Worm (Caenorhabditis elegans) whole organism, early embryonic: ENCODE measurements around the gene frm-8.

Source experiments
- B0310.2 ChIP-seq: sonication (generic microtip); optimal IDR thresholded peaks from 2 replicates; lab custom pipeline; 2016; ENCODE audit warnings: mild to moderate bottlenecking, missing genetic modification characterization, missing compliant biosample characterization
- aly-1 ChIP-seq: sonication (generic microtip); optimal IDR thresholded peaks from 2 replicates; lab custom pipeline; 2016; ENCODE audit warnings: missing genetic modification characterization, missing compliant biosample characterization
- ama-1 ChIP-seq: fragments of 150-350 bp; optimal IDR thresholded peaks from 2 replicates; lab custom pipeline; 2014
- flt-1 ChIP-seq: fragments of 200-800 bp; sonication (Bioruptor generic); IDR thresholded peaks from 2 replicates; pipeline ENCODE4 v1.3.6; 2022; ENCODE audit warnings: missing genetic modification characterization, missing compliant biosample characterization
- hmg-4 ChIP-seq: fragments of 200-800 bp; sonication (Bioruptor generic); optimal IDR thresholded peaks from 2 replicates; lab custom pipeline; 2018; ENCODE audit warnings: mild to moderate bottlenecking, missing genetic modification characterization, missing compliant biosample characterization
- pes-1 ChIP-seq: fragments of 200-800 bp; sonication (Bioruptor generic); IDR thresholded peaks from 2 replicates; pipeline ENCODE4 v1.3.6; 2022; ENCODE audit warnings: missing genetic modification reagents, missing genetic modification characterization, missing compliant biosample characterization
- scrt-1 ChIP-seq: fragments of 200-800 bp; sonication (Bioruptor generic); IDR thresholded peaks from 2 replicates; pipeline ENCODE4 v1.3.6; 2022; ENCODE audit warnings: missing genetic modification characterization, missing compliant biosample characterization
- tbx-11 ChIP-seq: fragments of 200-800 bp; sonication (Bioruptor generic); IDR thresholded peaks from 2 replicates; pipeline ENCODE4 v1.3.6; 2022; ENCODE audit warnings: missing genetic modification characterization, missing compliant biosample characterization
- tbx-37 ChIP-seq: fragments of 200-800 bp; sonication (Bioruptor generic); conservative IDR thresholded peaks from 2 replicates; pipeline ENCODE4 v1.3.6; 2022; ENCODE audit warnings: missing genetic modification reagents, missing genetic modification characterization, missing compliant biosample characterization

ce11 chrIII:3249038-3249420 lies 30.1 kb upstream of the frm-8 start:
- TF ChIP-seq aly-1 (no peak), hmg-4 (no peak), pes-1 (GFP tag; lab: Robert Waterston, UW) (peak; percentile 63), scrt-1 (GFP tag; lab: Robert Waterston, UW) (no peak), ama-1 (lab: Kevin White, UChicago) (no peak), B0310.2 (tag; lab: Kevin White, UChicago) (no peak), tbx-37 (no peak; the same call in 1 of the 2 replicates), tbx-11 (GFP tag; lab: Robert Waterston, UW) (0 out of 2 replicates have a peak, but pooled peaks have one; percentile 57), flt-1 (peak; percentile 65; the same call in 1 of the 2 replicates)
